Worm (Caenorhabditis elegans) whole organism, early embryonic: ENCODE measurements around the gene gcc-2.
A peak's percentile ranks its signal among the peaks of the same experiment; 100 is the strongest.

Experiments used
- B0310.2 ChIP-seq: sonication (generic microtip); optimal IDR thresholded peaks from 2 replicates; lab custom pipeline; 2016; ENCODE audit warnings: mild to moderate bottlenecking, missing genetic modification characterization, missing compliant biosample characterization
- F13C5.2 ChIP-seq: sonication (generic microtip); optimal IDR thresholded peaks from 2 replicates; lab custom pipeline; 2017; ENCODE audit warnings: mild to moderate bottlenecking, missing genetic modification characterization, inconsistent platforms, missing compliant biosample characterization
- aly-1 ChIP-seq: sonication (generic microtip); optimal IDR thresholded peaks from 2 replicates; lab custom pipeline; 2016; ENCODE audit warnings: missing genetic modification characterization, missing compliant biosample characterization
- ama-1 ChIP-seq: fragments of 150-350 bp; optimal IDR thresholded peaks from 2 replicates; lab custom pipeline; 2014
- ceh-13 ChIP-seq: fragments of 200-800 bp; sonication (Bioruptor generic); optimal IDR thresholded peaks from 2 replicates; lab custom pipeline; 2018; ENCODE audit warnings: mild to moderate bottlenecking, missing genetic modification characterization, missing compliant biosample characterization
- ceh-36 ChIP-seq: sonication (generic microtip); optimal IDR thresholded peaks from 2 replicates; lab custom pipeline; 2016; ENCODE audit warnings: missing genetic modification characterization, inconsistent platforms, missing compliant biosample characterization
- ets-7 ChIP-seq: sonication (generic microtip); optimal IDR thresholded peaks from 2 replicates; lab custom pipeline; 2016; ENCODE audit warnings: missing genotype, missing genetic modification characterization, missing compliant biosample characterization
- flt-1 ChIP-seq: fragments of 200-800 bp; sonication (Bioruptor generic); IDR thresholded peaks from 2 replicates; pipeline ENCODE4 v1.3.6; 2022; ENCODE audit warnings: missing genetic modification characterization, missing compliant biosample characterization
- hmbx-1 ChIP-seq: sonication (generic microtip); optimal IDR thresholded peaks from 2 replicates; lab custom pipeline; 2016; ENCODE audit warnings: mild to moderate bottlenecking, missing genetic modification characterization, missing compliant biosample characterization
- hmg-4 ChIP-seq: fragments of 200-800 bp; sonication (Bioruptor generic); optimal IDR thresholded peaks from 2 replicates; lab custom pipeline; 2018; ENCODE audit warnings: mild to moderate bottlenecking, missing genetic modification characterization, missing compliant biosample characterization
- hnd-1 ChIP-seq: sonication (generic microtip); optimal IDR thresholded peaks from 2 replicates; lab custom pipeline; 2016; ENCODE audit warnings: missing genetic modification characterization, missing compliant biosample characterization
- pes-1 ChIP-seq: fragments of 200-800 bp; sonication (Bioruptor generic); IDR thresholded peaks from 2 replicates; pipeline ENCODE4 v1.3.6; 2022; ENCODE audit warnings: missing genetic modification reagents, missing genetic modification characterization, missing compliant biosample characterization
- scrt-1 ChIP-seq: fragments of 200-800 bp; sonication (Bioruptor generic); IDR thresholded peaks from 2 replicates; pipeline ENCODE4 v1.3.6; 2022; ENCODE audit warnings: missing genetic modification characterization, missing compliant biosample characterization
- sea-1 ChIP-seq: fragments of 200-800 bp; sonication (Bioruptor generic); conservative IDR thresholded peaks from 2 replicates; pipeline ENCODE4 v1.3.6; 2022; ENCODE audit warnings: missing genetic modification characterization, missing compliant biosample characterization
- tbx-11 ChIP-seq: fragments of 200-800 bp; sonication (Bioruptor generic); IDR thresholded peaks from 2 replicates; pipeline ENCODE4 v1.3.6; 2022; ENCODE audit warnings: missing genetic modification characterization, missing compliant biosample characterization
- tbx-37 ChIP-seq: fragments of 200-800 bp; sonication (Bioruptor generic); conservative IDR thresholded peaks from 2 replicates; pipeline ENCODE4 v1.3.6; 2022; ENCODE audit warnings: missing genetic modification reagents, missing genetic modification characterization, missing compliant biosample characterization
- tra-4 ChIP-seq: sonication (generic microtip); optimal IDR thresholded peaks from 2 replicates; lab custom pipeline; 2017; ENCODE audit warnings: missing genetic modification characterization, missing compliant biosample characterization

The gcc-2 gene

DNA sequence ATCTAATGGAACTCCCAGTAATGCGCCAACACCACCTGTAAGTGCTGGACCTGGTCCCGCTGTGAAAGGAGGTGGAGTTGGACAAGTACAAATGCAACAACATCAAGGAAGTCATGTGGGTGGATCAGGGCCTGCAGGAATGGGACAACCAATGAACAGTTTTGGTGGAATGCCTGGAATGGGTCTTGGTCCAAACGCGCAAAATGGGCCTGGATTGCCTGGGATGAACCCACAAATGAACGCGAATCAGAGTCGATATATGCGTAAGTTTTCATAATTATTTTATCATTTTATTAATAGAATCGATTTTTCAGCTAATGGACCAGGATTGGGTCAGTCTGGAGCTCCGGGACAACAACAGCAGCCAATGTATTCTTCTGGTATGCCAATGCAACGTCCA, 10.5 kb upstream of the gcc-2 start:
- TF ChIP-seq tbx-11: no peak
- no peak for TF ChIP-seq ama-1
- TF ChIP-seq ets-7: no peak
- TF ChIP-seq F13C5.2 (tag; lab: Kevin White, UChicago): no peak

DNA sequence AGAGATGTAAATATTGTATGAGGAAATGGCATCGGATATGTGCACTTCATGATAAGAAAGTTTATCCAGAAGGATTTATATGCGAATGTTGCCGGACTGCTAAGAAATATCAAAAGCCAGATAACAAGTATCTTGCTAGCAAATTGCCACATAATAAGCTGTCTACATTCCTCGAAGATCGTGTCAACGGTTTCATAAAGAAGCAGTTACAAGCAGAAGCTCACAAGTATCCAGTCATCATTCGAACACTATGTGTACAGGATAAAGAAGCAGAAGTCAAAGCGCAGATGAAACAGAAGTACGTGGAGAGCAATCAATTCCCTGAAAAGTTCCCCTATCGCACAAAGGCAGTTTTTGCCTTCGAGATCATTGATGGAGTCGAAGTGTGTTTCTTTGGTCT, 8.6 kb upstream of the gcc-2 start:
- no peak for TF ChIP-seq ceh-36 (tag; lab: Kevin White, UChicago)
- TF ChIP-seq ama-1: peak; percentile 68

DNA sequence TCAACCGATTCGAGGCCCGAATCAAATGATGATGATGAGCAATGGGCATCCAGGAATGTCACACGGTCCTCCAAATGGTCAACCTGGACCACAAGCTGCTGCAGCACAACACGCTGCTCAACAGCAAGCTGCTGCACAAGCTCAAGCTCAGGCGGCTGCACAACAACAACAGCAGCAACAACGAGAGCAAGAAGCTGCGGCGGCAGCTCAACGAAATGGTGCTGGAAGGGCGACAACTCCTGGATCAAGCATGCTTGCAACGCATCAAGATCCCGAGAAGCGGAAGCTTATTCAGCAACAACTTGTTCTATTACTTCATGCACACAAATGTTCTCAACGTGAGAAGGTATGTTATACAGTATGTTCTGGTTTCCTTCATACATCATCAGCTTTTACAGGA, 6.1 kb upstream of the gcc-2 start:
- no peak for TF ChIP-seq sea-1 (GFP tag; lab: Robert Waterston, UW)
- TF ChIP-seq flt-1 (GFP tag; lab: Robert Waterston, UW): no peak
- no peak for TF ChIP-seq ets-7
- TF ChIP-seq F13C5.2 (tag; lab: Kevin White, UChicago): no peak
- TF ChIP-seq hnd-1: no peak
- no peak for TF ChIP-seq ama-1
- TF ChIP-seq aly-1: no peak
- TF ChIP-seq tbx-11: no peak
- TF ChIP-seq B0310.2: no peak

DNA sequence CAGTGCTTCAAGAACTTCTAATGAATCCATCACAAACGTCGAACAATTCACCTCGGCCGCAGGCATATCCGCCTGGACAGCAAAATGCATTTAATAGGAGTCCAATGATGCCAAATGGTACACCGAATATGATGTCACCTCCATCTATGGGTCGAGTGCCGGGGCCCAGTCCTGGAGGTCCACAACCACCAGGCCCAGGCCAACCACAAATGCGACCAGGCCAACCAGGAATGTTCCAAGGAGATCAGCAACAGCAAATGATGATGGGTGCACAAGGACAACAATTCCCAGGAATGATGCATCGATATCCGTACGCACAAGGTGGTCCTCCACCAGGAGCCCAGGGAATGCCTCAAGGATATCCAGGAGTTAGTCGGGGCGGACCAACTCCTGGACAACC, 5.2 kb upstream of the gcc-2 start:
- TF ChIP-seq hmbx-1 (tag; lab: Kevin White, UChicago) (no peak), tbx-37 (GFP tag; lab: Robert Waterston, UW) (no peak), ama-1 (no peak), F13C5.2 (tag; lab: Kevin White, UChicago) (no peak), scrt-1 (GFP tag; lab: Robert Waterston, UW) (no peak), pes-1 (no peak), ceh-13 (GFP tag; lab: Kevin White, UChicago) (no peak)

DNA sequence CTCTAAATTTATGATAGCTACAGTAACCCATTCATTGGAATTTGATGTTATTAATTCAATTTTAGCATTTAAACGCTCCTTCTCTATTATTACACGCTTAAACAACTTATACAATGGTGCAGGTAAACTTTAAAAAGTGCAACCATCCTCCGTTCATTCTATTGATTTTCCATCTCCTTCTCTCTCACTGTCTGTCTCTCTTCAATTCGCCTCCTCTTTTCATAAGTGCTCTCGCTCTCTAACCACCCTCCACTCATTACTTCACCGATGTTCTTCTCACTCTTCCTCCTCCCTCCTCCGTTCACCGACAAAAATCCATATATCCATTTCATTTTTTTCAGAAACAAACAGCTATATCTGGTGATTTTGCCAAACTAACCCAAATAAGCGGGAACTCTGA, 4.2 kb upstream of the gcc-2 start, which contains the start of gene cbp-1:
Gene cbp-1 (plus strand): TSS at position 335 of the 400 bp plus-strand sequence.
- no peak for TF ChIP-seq ceh-36 (tag; lab: Kevin White, UChicago)
- TF ChIP-seq hmbx-1 (tag; lab: Kevin White, UChicago): no peak
- no peak for TF ChIP-seq tbx-11
- TF ChIP-seq ets-7: no peak
- TF ChIP-seq F13C5.2 (tag; lab: Kevin White, UChicago): no peak
- TF ChIP-seq tra-4: no peak
- TF ChIP-seq aly-1: no peak
- no peak for TF ChIP-seq ceh-13 (GFP tag; lab: Kevin White, UChicago)
- TF ChIP-seq hmg-4 (GFP tag; lab: Kevin White, UChicago): no peak
- TF ChIP-seq sea-1 (GFP tag; lab: Robert Waterston, UW): no peak
- no peak for TF ChIP-seq ama-1
- TF ChIP-seq tbx-37 (GFP tag; lab: Robert Waterston, UW): no peak
- no peak for TF ChIP-seq scrt-1 (GFP tag; lab: Robert Waterston, UW)
- TF ChIP-seq pes-1: no peak
- TF ChIP-seq flt-1 (GFP tag; lab: Robert Waterston, UW): no peak
- TF ChIP-seq hnd-1: no peak
- TF ChIP-seq B0310.2: no peak

DNA sequence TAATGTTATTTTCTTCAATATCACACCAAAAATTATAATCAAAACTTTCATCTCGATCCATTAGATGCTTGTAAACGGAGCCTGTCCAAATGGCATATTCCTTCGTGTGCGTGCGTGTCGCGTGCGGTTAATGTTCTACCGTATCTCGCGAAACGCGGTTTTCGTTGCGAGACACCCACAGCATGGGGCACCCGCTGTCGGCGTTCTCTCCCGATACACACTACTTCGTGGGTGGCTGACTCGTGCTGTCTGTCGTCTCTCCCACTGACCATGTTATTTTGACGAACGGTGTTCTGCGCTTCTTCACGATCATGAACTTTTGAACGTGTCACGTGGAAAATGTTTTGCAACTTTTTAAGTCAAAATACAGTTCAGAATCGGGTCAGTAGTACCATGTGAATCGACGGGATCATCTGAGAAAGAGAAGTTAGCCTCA, 3.5 kb upstream of the gcc-2 start:
- peak; percentile 98 for TF ChIP-seq ama-1
- TF ChIP-seq sea-1 (GFP tag; lab: Robert Waterston, UW): peak; percentile 96
- TF ChIP-seq aly-1: peak; percentile 40
- TF ChIP-seq hnd-1: peak; percentile 26
- peak; percentile 81 for TF ChIP-seq hmbx-1 (tag; lab: Kevin White, UChicago)
- peak; percentile 89 for TF ChIP-seq flt-1 (GFP tag; lab: Robert Waterston, UW)
- no peak for TF ChIP-seq ets-7
- peak; percentile 97 for TF ChIP-seq tra-4
- TF ChIP-seq pes-1: peak; percentile 82
- TF ChIP-seq tbx-37 (GFP tag; lab: Robert Waterston, UW): peak; percentile 80; the same call in 1 of the 2 replicates
- TF ChIP-seq hmg-4 (GFP tag; lab: Kevin White, UChicago): peak; percentile 89
- peak; percentile 81 for TF ChIP-seq scrt-1 (GFP tag; lab: Robert Waterston, UW)
- peak; percentile 91 for TF ChIP-seq B0310.2
- peak; percentile 87 for TF ChIP-seq ceh-36 (tag; lab: Kevin White, UChicago)
- peak; percentile 96 for TF ChIP-seq F13C5.2 (tag; lab: Kevin White, UChicago)
- TF ChIP-seq tbx-11: peak; percentile 83
- peak; percentile 54 for TF ChIP-seq ceh-13 (GFP tag; lab: Kevin White, UChicago)

DNA sequence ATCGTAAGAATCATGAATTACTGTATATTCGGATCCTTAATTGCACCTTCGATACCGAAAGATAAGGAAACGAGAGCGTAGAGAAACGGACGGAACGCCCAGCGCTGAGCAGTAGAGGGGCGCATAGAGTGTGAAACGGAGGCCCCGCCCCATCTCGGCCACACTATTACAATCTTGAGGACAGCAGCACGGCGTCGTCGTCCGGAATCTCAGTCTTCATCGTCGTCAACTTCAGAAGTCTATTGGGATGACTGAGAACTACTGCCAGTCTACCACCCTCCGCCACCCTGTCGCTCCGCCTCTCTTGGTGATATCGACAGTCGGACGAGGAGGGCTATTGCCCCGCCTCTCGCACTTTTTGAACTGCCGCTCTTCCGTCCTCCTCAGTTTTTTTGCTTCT, 2.8 kb upstream of the gcc-2 start:
- no peak for TF ChIP-seq ets-7
- TF ChIP-seq sea-1 (GFP tag; lab: Robert Waterston, UW): 0 out of 2 replicates have a peak, but pooled peaks have one; percentile 36

DNA sequence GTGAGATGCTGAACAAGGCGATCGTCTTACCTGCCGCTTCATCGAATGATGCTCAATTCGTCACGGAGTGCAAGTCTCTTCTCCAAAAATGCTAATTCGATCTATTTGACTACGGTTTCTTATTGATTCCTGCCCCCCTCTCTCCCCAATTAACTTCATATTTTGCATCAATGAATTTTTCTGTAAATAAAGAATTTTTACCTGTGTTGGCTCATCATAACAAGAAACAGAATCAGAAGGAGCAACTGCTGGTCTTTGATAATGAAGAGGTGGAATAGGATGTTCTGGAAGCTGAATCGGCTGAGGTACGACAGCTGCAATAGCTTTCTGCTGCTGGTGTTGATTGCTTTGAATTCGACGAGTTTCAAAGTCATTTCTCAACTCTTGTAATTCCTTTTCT, 1.8 kb downstream of the gcc-2 start:
- TF ChIP-seq flt-1 (GFP tag; lab: Robert Waterston, UW) (no peak), tbx-37 (GFP tag; lab: Robert Waterston, UW) (no peak), tra-4 (no peak), tbx-11 (no peak)

DNA sequence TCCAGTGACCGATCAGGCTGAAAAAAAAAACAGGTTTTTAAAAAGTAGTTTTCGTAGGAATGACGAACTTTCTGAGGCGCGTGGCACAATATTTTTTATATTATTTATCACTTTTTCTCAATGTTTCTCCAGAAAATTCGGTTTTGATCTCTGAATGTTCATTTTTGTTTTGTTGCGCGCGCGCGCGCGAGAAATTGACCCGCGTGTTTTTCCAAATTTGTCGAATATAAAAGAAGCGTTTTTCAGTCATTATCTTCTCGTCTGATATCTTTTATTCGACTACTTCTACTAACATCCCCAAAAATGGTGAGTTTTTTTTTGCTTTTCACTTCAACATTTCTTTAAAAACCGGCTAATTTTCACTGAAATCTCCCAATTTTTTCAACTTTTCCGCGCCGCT, 3.1 kb downstream of the gcc-2 start, which contains the start of gene rmd-1:
Gene rmd-1 (plus strand): TSS at position 247 of the 400 bp plus-strand sequence.
- TF ChIP-seq ceh-13 (GFP tag; lab: Kevin White, UChicago): no peak
- TF ChIP-seq hmg-4 (GFP tag; lab: Kevin White, UChicago): no peak
- no peak for TF ChIP-seq sea-1 (GFP tag; lab: Robert Waterston, UW)
- no peak for TF ChIP-seq ets-7
- no peak for TF ChIP-seq aly-1
- no peak for TF ChIP-seq B0310.2
- TF ChIP-seq ama-1: no peak
- TF ChIP-seq flt-1 (GFP tag; lab: Robert Waterston, UW): no peak
- TF ChIP-seq pes-1: no peak
- TF ChIP-seq tbx-11: no peak
- no peak for TF ChIP-seq hmbx-1 (tag; lab: Kevin White, UChicago)
- TF ChIP-seq scrt-1 (GFP tag; lab: Robert Waterston, UW): no peak
- TF ChIP-seq ceh-36 (tag; lab: Kevin White, UChicago): no peak
- no peak for TF ChIP-seq tra-4
- no peak for TF ChIP-seq hnd-1
- TF ChIP-seq tbx-37 (GFP tag; lab: Robert Waterston, UW): no peak
- no peak for TF ChIP-seq F13C5.2 (tag; lab: Kevin White, UChicago)
